Worm (Caenorhabditis elegans) whole organism, L4/young adult: ENCODE results near the gene irld-12.

Source experiments
- W03F9.2 ChIP-seq: fragments of 150-350 bp; optimal IDR thresholded peaks from 2 replicates; lab custom pipeline; 2014; ENCODE audit warnings: missing biosample characterization, missing genetic modification characterization
- dao-5 ChIP-seq: sonication (generic microtip); optimal IDR thresholded peaks from 2 replicates; lab custom pipeline; 2016; ENCODE audit warnings: missing genotype, missing genetic modification characterization, moderate library complexity, missing compliant biosample characterization

- no peak for TF ChIP-seq W03F9.2 (tag; lab: Kevin White, UChicago)
- no peak for TF ChIP-seq dao-5 (tag; lab: Kevin White, UChicago)
Measured at ce11 chrV:2993816-2994215, 27.4 kb downstream of the irld-12 start, which contains the start of gene srw-115.
